Worm (Caenorhabditis elegans): Measurements from ENCODE around the gene srab-17.

DNA sequence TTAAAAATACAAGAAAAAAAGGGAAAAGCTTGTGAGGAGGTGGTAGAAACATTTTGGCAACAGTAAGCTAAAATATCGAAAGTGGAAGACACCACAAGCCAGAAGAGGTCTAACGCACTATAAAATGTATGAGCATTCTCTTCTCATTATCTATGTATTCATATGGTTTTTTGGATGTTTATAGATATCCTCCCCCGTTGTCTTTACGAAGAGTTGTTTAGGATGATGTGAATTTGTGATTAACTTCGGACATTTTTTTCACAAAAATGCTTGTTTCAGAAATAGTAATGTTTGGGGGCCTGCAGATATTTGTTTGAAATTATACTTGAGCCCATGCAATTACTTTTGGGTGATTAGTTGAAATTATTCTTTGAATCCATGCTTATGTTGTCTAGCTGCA is 46.8 kb upstream of the srab-17 start, which contains the start of gene mec-9:
- TF ChIP-seq snpc-4 (tag; optimal IDR thresholded peaks at IDR 0.05) = no peak
- TF ChIP-seq pha-4 (tag; optimal IDR thresholded peaks at IDR 0.05) = no peak
- TF ChIP-seq sptf-1 (tag; optimal IDR thresholded peaks at IDR 0.05) = no peak
- no peak for TF ChIP-seq ces-1 (GFP tag; optimal IDR thresholded peaks at IDR 0.05)
- no peak for TF ChIP-seq unc-62 (GFP tag; optimal IDR thresholded peaks at IDR 0.05)
- TF ChIP-seq tbx-8 (GFP tag; optimal IDR thresholded peaks at IDR 0.05) = no peak
- TF ChIP-seq nhr-237 (tag; optimal IDR thresholded peaks at IDR 0.05) = no peak
- no peak for TF ChIP-seq nhr-28 (tag; optimal IDR thresholded peaks at IDR 0.05)
